Fruit fly (Drosophila melanogaster) whole organism, embryonic: ENCODE data around the gene CG17625.
A peak's percentile ranks its signal among the peaks of the same experiment; 100 is the strongest.

Source experiments
- Ada2b ChIP-seq: fragments of 200-800 bp; sonication (Bioruptor generic); IDR thresholded peaks from 2 replicates; pipeline ENCODE4 v1.3.6; 2022; ENCODE audit warnings: missing biosample characterization, missing genetic modification characterization
- Aef1 ChIP-seq: fragments of 200-800 bp; sonication (Bioruptor generic); IDR thresholded peaks from 3 replicates; pipeline ENCODE4 v1.3.6; 2022; ENCODE audit warnings: missing biosample characterization, missing genetic modification characterization
- Blimp-1 ChIP-seq: fragments of 200-800 bp; sonication (Bioruptor generic); optimal IDR thresholded peaks from 3 replicates; lab custom pipeline; 2018; ENCODE audit warnings: missing biosample characterization, missing genetic modification characterization, mild to moderate bottlenecking, moderate library complexity, missing genetic modification reagents
- CG10366 ChIP-seq: fragments of 200-800 bp; sonication (Bioruptor generic); IDR thresholded peaks from 2 replicates; pipeline ENCODE4 v1.3.6; 2022; ENCODE audit warnings: missing biosample characterization, missing genetic modification characterization
- CG11696 ChIP-seq: fragments of 200-800 bp; sonication (Bioruptor generic); IDR thresholded peaks from 2 replicates; pipeline ENCODE4 v1.3.6; 2022; ENCODE audit warnings: missing biosample characterization, missing genetic modification characterization
- CG13123 ChIP-seq: fragments of 200-800 bp; sonication (Bioruptor generic); optimal IDR thresholded peaks from 2 replicates; lab custom pipeline; 2016; ENCODE audit warnings: missing biosample characterization, missing genetic modification characterization
- CG14441 ChIP-seq: fragments of 200-800 bp; sonication (Bioruptor generic); IDR thresholded peaks from 2 replicates; pipeline ENCODE4 v1.3.6; 2022; ENCODE audit warnings: missing biosample characterization, missing genetic modification characterization
- CG15073 ChIP-seq: fragments of 200-800 bp; sonication (Bioruptor generic); optimal IDR thresholded peaks from 2 replicates; lab custom pipeline; 2016; ENCODE audit warnings: missing biosample characterization, missing genetic modification characterization
- CG17361 ChIP-seq: fragments of 200-800 bp; sonication (Bioruptor generic); IDR thresholded peaks from 3 replicates; pipeline ENCODE4 v1.3.6; 2022; ENCODE audit warnings: missing biosample characterization, missing genetic modification characterization
- CG17612 ChIP-seq: fragments of 200-800 bp; sonication (Bioruptor generic); IDR thresholded peaks from 2 replicates; pipeline ENCODE4 v1.3.6; 2022; ENCODE audit warnings: missing biosample characterization, missing genetic modification characterization
- CG2116 ChIP-seq: fragments of 200-800 bp; sonication (Bioruptor generic); optimal IDR thresholded peaks from 3 replicates; lab custom pipeline; 2018; ENCODE audit warnings: missing biosample characterization, mild to moderate bottlenecking, missing genetic modification characterization
- CG31224 ChIP-seq: fragments of 200-800 bp; sonication (Bioruptor generic); IDR thresholded peaks from 2 replicates; pipeline ENCODE4 v1.3.6; 2022; ENCODE audit warnings: missing biosample characterization, missing genetic modification characterization
- CG31388 ChIP-seq: fragments of 200-800 bp; sonication (Bioruptor generic); optimal IDR thresholded peaks from 2 replicates; lab custom pipeline; 2016; ENCODE audit warnings: missing biosample characterization, missing genetic modification characterization
- CG5245 ChIP-seq: fragments of 200-800 bp; sonication (Bioruptor generic); optimal IDR thresholded peaks from 3 replicates; lab custom pipeline; 2016; ENCODE audit warnings: missing biosample characterization, missing genetic modification characterization
- CG6654 ChIP-seq: fragments of 200-800 bp; sonication (Bioruptor generic); optimal IDR thresholded peaks from 2 replicates; lab custom pipeline; 2017; ENCODE audit warnings: missing biosample characterization, mild to moderate bottlenecking, missing genetic modification characterization
- CG6765 ChIP-seq: fragments of 200-800 bp; sonication (Bioruptor generic); optimal IDR thresholded peaks from 3 replicates; lab custom pipeline; 2017; ENCODE audit warnings: missing biosample characterization, mild to moderate bottlenecking, missing genetic modification characterization
- CG6854 ChIP-seq: fragments of 200-800 bp; sonication (Bioruptor generic); optimal IDR thresholded peaks from 3 replicates; lab custom pipeline; 2017; ENCODE audit warnings: missing biosample characterization, mild to moderate bottlenecking, missing genetic modification characterization
- CG8281 ChIP-seq: fragments of 200-800 bp; sonication (Bioruptor generic); optimal IDR thresholded peaks from 2 replicates; lab custom pipeline; 2018; ENCODE audit warnings: missing biosample characterization, mild to moderate bottlenecking, missing genetic modification characterization, moderate library complexity
- CG8359 ChIP-seq: fragments of 200-800 bp; sonication (Bioruptor generic); optimal IDR thresholded peaks from 2 replicates; lab custom pipeline; 2017; ENCODE audit warnings: missing biosample characterization, mild to moderate bottlenecking, missing genetic modification characterization, borderline replicate concordance
- Eip74EF ChIP-seq, 2 experiments: fragments of 200-800 bp in 1 of 2; fragments of >200 bp in 1 of 2; sonication (Bioruptor generic) in 1 of 2; optimal IDR thresholded peaks; 2 replicates each; lab custom pipeline; 2017 to 2019; ENCODE audit warnings: missing biosample characterization in 2 of 2, missing genetic modification characterization in 2 of 2, mild to moderate bottlenecking in 1 of 2, moderate library complexity in 1 of 2
- Elba2 ChIP-seq: fragments of 200-800 bp; sonication (Bioruptor generic); optimal IDR thresholded peaks from 3 replicates; lab custom pipeline; 2016; ENCODE audit warnings: missing biosample characterization, missing genetic modification characterization
- Fer2 ChIP-seq: fragments of 200-800 bp; sonication (Bioruptor generic); optimal IDR thresholded peaks from 2 replicates; lab custom pipeline; 2018; ENCODE audit warnings: missing biosample characterization, mild to moderate bottlenecking, missing genetic modification characterization, moderate library complexity
- Hmx ChIP-seq: fragments of 200-800 bp; sonication (Bioruptor generic); optimal IDR thresholded peaks from 2 replicates; lab custom pipeline; 2016; ENCODE audit warnings: missing biosample characterization, missing genetic modification characterization
- MTF-1 ChIP-seq: fragments of 200-800 bp; sonication (Bioruptor generic); optimal IDR thresholded peaks from 2 replicates; lab custom pipeline; 2018; ENCODE audit warnings: missing biosample characterization, mild to moderate bottlenecking, missing genetic modification characterization, borderline replicate concordance
- Pdp1 ChIP-seq, 2 experiments: fragments of 200-800 bp; sonication (Bioruptor generic); optimal IDR thresholded peaks; 3 replicates each; lab custom pipeline; 2016; ENCODE audit warnings: missing biosample characterization in 2 of 2, missing genetic modification characterization in 2 of 2, mild to moderate bottlenecking in 1 of 2, moderate library complexity in 1 of 2
- Side ChIP-seq: fragments of 200-800 bp; sonication (Bioruptor generic); optimal IDR thresholded peaks from 2 replicates; lab custom pipeline; 2016; ENCODE audit warnings: missing biosample characterization, missing genetic modification characterization
- Sry-β ChIP-seq: fragments of 200-800 bp; sonication (Bioruptor generic); optimal IDR thresholded peaks from 2 replicates; lab custom pipeline; 2018; ENCODE audit warnings: missing biosample characterization, mild to moderate bottlenecking, missing genetic modification characterization, moderate library complexity
- Stat92E ChIP-seq, 3 experiments: fragments of >200 bp in 2 of 3; fragments of 200-800 bp in 1 of 3; sonication (Bioruptor generic) in 1 of 3; optimal IDR thresholded peaks; 2 replicates each; lab custom pipeline; 2017 to 2019; ENCODE audit warnings: missing biosample characterization in 3 of 3, missing genetic modification characterization in 3 of 3, mild to moderate bottlenecking in 1 of 3, moderate library complexity in 1 of 3
- YL-1 ChIP-seq: fragments of 200-800 bp; sonication (Bioruptor generic); optimal IDR thresholded peaks from 3 replicates; lab custom pipeline; 2017; ENCODE audit warnings: missing biosample characterization, mild to moderate bottlenecking, missing genetic modification characterization
- bsh ChIP-seq, 2 experiments: fragments of 200-800 bp; sonication (Bioruptor generic); optimal IDR thresholded peaks; 2 replicates each; lab custom pipeline; 2017 to 2018; ENCODE audit warnings: mild to moderate bottlenecking in 2 of 2, missing biosample characterization in 2 of 2, missing genetic modification characterization in 2 of 2, moderate library complexity in 1 of 2
- disco-r ChIP-seq: fragments of 200-800 bp; sonication (Bioruptor generic); optimal IDR thresholded peaks from 2 replicates; lab custom pipeline; 2016; ENCODE audit warnings: missing biosample characterization, missing genetic modification characterization
- dpn ChIP-seq, 2 experiments: fragments of 200-800 bp; sonication (Bioruptor generic); optimal IDR thresholded peaks; 3 replicates each; lab custom pipeline; 2016; ENCODE audit warnings: missing biosample characterization in 2 of 2, missing genetic modification characterization in 2 of 2
- ems ChIP-seq: fragments of 200-800 bp; sonication (Bioruptor generic); optimal IDR thresholded peaks from 3 replicates; lab custom pipeline; 2016; ENCODE audit warnings: missing biosample characterization, missing genetic modification characterization
- esg ChIP-seq: fragments of 200-800 bp; sonication (Bioruptor generic); conservative IDR thresholded peaks from 2 replicates; pipeline ENCODE4 v1.3.6; 2022; ENCODE audit warnings: missing biosample characterization, missing genetic modification characterization
- exex ChIP-seq: fragments of 200-800 bp; sonication (Bioruptor generic); optimal IDR thresholded peaks from 4 replicates; lab custom pipeline; 2018; ENCODE audit warnings: missing biosample characterization, mild to moderate bottlenecking, missing genetic modification characterization, moderate library complexity
- fd102C ChIP-seq: fragments of 200-800 bp; sonication (Bioruptor generic); optimal IDR thresholded peaks from 2 replicates; lab custom pipeline; 2018; ENCODE audit warnings: missing biosample characterization, mild to moderate bottlenecking, missing genetic modification characterization, moderate library complexity
- fd3F ChIP-seq: fragments of 200-800 bp; sonication (Bioruptor generic); optimal IDR thresholded peaks from 2 replicates; lab custom pipeline; 2018; ENCODE audit warnings: missing biosample characterization, mild to moderate bottlenecking, missing genetic modification characterization, moderate library complexity
- gro ChIP-seq: fragments of 200-800 bp; sonication (Bioruptor generic); optimal IDR thresholded peaks from 2 replicates; lab custom pipeline; 2016; ENCODE audit warnings: missing biosample characterization, missing genetic modification characterization
- her ChIP-seq: fragments of 200-800 bp; sonication (Bioruptor generic); optimal IDR thresholded peaks from 2 replicates; lab custom pipeline; 2016; ENCODE audit warnings: missing biosample characterization, missing genetic modification characterization
- jigr1 ChIP-seq: fragments of 200-800 bp; sonication (Bioruptor generic); IDR thresholded peaks from 3 replicates; pipeline ENCODE4 v1.3.6; 2022; ENCODE audit warnings: missing biosample characterization, missing genetic modification characterization
- lilli ChIP-seq: fragments of 200-800 bp; sonication (Bioruptor generic); optimal IDR thresholded peaks from 3 replicates; lab custom pipeline; 2016; ENCODE audit warnings: missing biosample characterization, missing genetic modification characterization
- peb ChIP-seq: fragments of 200-800 bp; sonication (Bioruptor generic); IDR thresholded peaks from 2 replicates; pipeline ENCODE4 v1.3.6; 2022; ENCODE audit warnings: missing biosample characterization, missing genetic modification characterization
- sd ChIP-seq: fragments of 200-800 bp; sonication (Bioruptor generic); optimal IDR thresholded peaks from 3 replicates; lab custom pipeline; 2018; ENCODE audit warnings: missing biosample characterization, mild to moderate bottlenecking, missing genetic modification characterization, moderate library complexity
- sisA ChIP-seq: fragments of 200-800 bp; sonication (Bioruptor generic); IDR thresholded peaks from 2 replicates; pipeline ENCODE4 v1.3.6; 2022; ENCODE audit warnings: missing biosample characterization, missing genetic modification characterization
- slbo ChIP-seq: fragments of 200-800 bp; sonication (Bioruptor generic); IDR thresholded peaks from 2 replicates; pipeline ENCODE4 v1.3.6; 2022; ENCODE audit warnings: missing biosample characterization, missing genetic modification characterization
- sob ChIP-seq: fragments of 200-800 bp; sonication (Bioruptor generic); IDR thresholded peaks from 2 replicates; pipeline ENCODE4 v1.3.6; 2022; ENCODE audit warnings: missing biosample characterization, missing genetic modification characterization
- tin ChIP-seq: fragments of 200-800 bp; sonication (Bioruptor generic); optimal IDR thresholded peaks from 3 replicates; lab custom pipeline; 2016; ENCODE audit warnings: missing biosample characterization, missing genetic modification characterization
- tx ChIP-seq: fragments of 200-800 bp; sonication (Bioruptor generic); optimal IDR thresholded peaks from 2 replicates; lab custom pipeline; 2016; ENCODE audit warnings: missing biosample characterization, missing genetic modification characterization
- unc-4 ChIP-seq: fragments of 200-800 bp; sonication (Bioruptor generic); IDR thresholded peaks from 2 replicates; pipeline ENCODE4 v1.3.6; 2022; ENCODE audit warnings: missing biosample characterization, missing genetic modification characterization; ENCODE audit not compliant: partially characterized antibody
- wor ChIP-seq: fragments of 200-800 bp; sonication (Bioruptor generic); IDR thresholded peaks from 2 replicates; pipeline ENCODE4 v1.3.6; 2022; ENCODE audit warnings: missing biosample characterization, missing genetic modification characterization

CG17625 gene

DNA sequence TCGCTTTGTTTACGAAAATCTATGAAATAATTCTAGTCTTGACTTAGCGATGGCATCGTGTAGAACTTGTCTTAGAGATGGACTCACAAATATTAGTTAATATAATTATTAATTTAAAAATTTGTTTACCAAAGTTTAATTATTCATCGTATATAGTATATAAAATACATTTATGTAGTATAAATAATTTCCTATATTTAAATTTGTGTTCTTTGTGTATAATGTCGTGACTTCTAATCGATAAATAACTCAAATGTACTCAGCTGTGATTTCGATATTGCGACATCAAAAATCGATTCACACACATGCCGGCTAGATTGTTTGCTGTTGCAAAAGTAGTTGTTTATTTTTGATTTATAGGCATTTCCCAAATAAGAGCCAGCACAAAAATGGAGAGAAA, 3.7 kb downstream of the CG17625 start, which contains the start of the genes wfs1 and Nup133 (continued):
- TF ChIP-seq CG15073 (no peak), Aef1 (GFP tag; lab: Robert Waterston, UW) (no peak; the same call in 2 of the 3 replicates), disco-r (GFP tag; lab: Kevin White, UChicago) (no peak), slbo (GFP tag; lab: Robert Waterston, UW) (peak; percentile 77), lilli (GFP tag; lab: Kevin White, UChicago) (no peak), CG31388 (GFP tag; lab: Kevin White, UChicago) (peak; percentile 40), CG2116 (GFP tag; lab: Kevin White, UChicago) (peak; percentile 88), CG13123 (GFP tag; lab: Kevin White, UChicago) (peak; percentile 76), Sry-β (GFP tag; lab: Kevin White, UChicago) (no peak), Ada2b (GFP tag; lab: Robert Waterston, UW) (peak; percentile 43; the same call in 1 of the 2 replicates), unc-4 (GFP tag; lab: Robert Waterston, UW) (peak; percentile 95), CG31224 (GFP tag; lab: Robert Waterston, UW) (peak; percentile 18; the same call in 1 of the 2 replicates), fd102C (peak; percentile 1), CG8359 (GFP tag; lab: Kevin White, UChicago) (peak; percentile 29), Side (no peak), Eip74EF (GFP tag; optimal IDR thresholded peaks at IDR 0.05; lab: Kevin White, UChicago) (no peak), exex (tag; lab: Kevin White, UChicago) (peak; percentile 39), jigr1 (GFP tag; lab: Robert Waterston, UW) (no peak), tx (GFP tag; lab: Kevin White, UChicago) (no peak), sisA (peak; percentile 44; the same call in 1 of the 2 replicates), Hmx (GFP tag; lab: Kevin White, UChicago) (no peak), CG5245 (GFP tag; lab: Kevin White, UChicago) (peak; percentile 32), Blimp-1 (GFP tag; lab: Kevin White, UChicago) (no peak), CG11696 (GFP tag; lab: Robert Waterston, UW) (no peak), CG17361 (GFP tag; lab: Robert Waterston, UW) (no peak; the same call in 1 of the 3 replicates), bsh (GFP tag; optimal IDR thresholded peaks at IDR 0.05; lab: Kevin White, UChicago) (peak in 1 of 2 experiments; percentile 82), sob (GFP tag; lab: Robert Waterston, UW) (peak; percentile 78), CG14441 (GFP tag; lab: Robert Waterston, UW) (no peak), her (GFP tag; lab: Kevin White, UChicago) (no peak), Stat92E (GFP tag; optimal IDR thresholded peaks at IDR 0.05; lab: Kevin White, UChicago) (peak in 1 of 3 experiments; percentile 57), esg (GFP tag; lab: Robert Waterston, UW) (peak; percentile 56), fd3F (GFP tag; lab: Kevin White, UChicago) (peak; percentile 74), gro (GFP tag; lab: Kevin White, UChicago) (no peak), wor (GFP tag; lab: Robert Waterston, UW) (no peak), CG10366 (GFP tag; lab: Robert Waterston, UW) (peak; percentile 61), dpn (GFP tag; optimal IDR thresholded peaks at IDR 0.05; lab: Kevin White, UChicago) (peak in 1 of 2 experiments; percentile 75), Elba2 (peak; percentile 12), Fer2 (peak; percentile 64), CG17612 (no peak), YL-1 (GFP tag; lab: Kevin White, UChicago) (peak; percentile 56), ems (no peak), Pdp1 (GFP tag; optimal IDR thresholded peaks at IDR 0.05; lab: Kevin White, UChicago) (no peak), CG8281 (tag; lab: Kevin White, UChicago) (peak; percentile 13), peb (GFP tag; lab: Robert Waterston, UW) (no peak), CG6854 (GFP tag; lab: Kevin White, UChicago) (no peak), MTF-1 (GFP tag; lab: Kevin White, UChicago) (no peak), tin (peak; percentile 70), sd (tag; lab: Kevin White, UChicago) (no peak), CG6654 (GFP tag; lab: Kevin White, UChicago) (no peak), CG6765 (GFP tag; lab: Kevin White, UChicago) (peak; percentile 47)
